Worm (Caenorhabditis elegans) whole organism, L2 larva: Measurements from ENCODE around the gene C02E7.7.

ENCODE experiments used
- R02D3.7 ChIP-seq: fragments of 150-350 bp; optimal IDR thresholded peaks from 2 replicates; lab custom pipeline; 2014; ENCODE audit warnings: missing biosample characterization, missing genetic modification characterization
- lin-11 ChIP-seq: fragments of 150-350 bp; sonication (generic microtip); optimal IDR thresholded peaks from 2 replicates; lab custom pipeline; 2014; ENCODE audit warnings: missing biosample characterization, missing genetic modification characterization, inconsistent platforms, mixed read lengths
- mab-5 ChIP-seq: fragments of 150-350 bp; optimal IDR thresholded peaks from 2 replicates; lab custom pipeline; 2014; ENCODE audit warnings: missing biosample characterization, missing genetic modification characterization
- nhr-12 ChIP-seq: fragments of 150-350 bp; optimal IDR thresholded peaks from 2 replicates; lab custom pipeline; 2014; ENCODE audit warnings: missing biosample characterization, missing genetic modification characterization
- nhr-237 ChIP-seq: fragments of 150-350 bp; optimal IDR thresholded peaks from 2 replicates; lab custom pipeline; 2014; ENCODE audit warnings: missing biosample characterization, missing genetic modification characterization
- zag-1 ChIP-seq: fragments of 150-350 bp; optimal IDR thresholded peaks from 2 replicates; lab custom pipeline; 2014; ENCODE audit warnings: missing biosample characterization, missing genetic modification characterization

ce11 chrV:4905953-4906352 lies 12.4 kb downstream of the C02E7.7 start, which contains the start of gene ugt-14:
- TF ChIP-seq lin-11 (tag; lab: Kevin White, UChicago) (no peak), nhr-237 (tag; lab: Kevin White, UChicago) (no peak), mab-5 (tag; lab: Kevin White, UChicago) (no peak), nhr-12 (no peak), R02D3.7 (tag; lab: Kevin White, UChicago) (no peak), zag-1 (tag; lab: Kevin White, UChicago) (no peak)
